Fruit fly (Drosophila melanogaster): ENCODE data around the gene Drice.
A peak's percentile ranks its signal among the peaks of the same experiment; 100 is the strongest.

The Drice gene

DNA sequence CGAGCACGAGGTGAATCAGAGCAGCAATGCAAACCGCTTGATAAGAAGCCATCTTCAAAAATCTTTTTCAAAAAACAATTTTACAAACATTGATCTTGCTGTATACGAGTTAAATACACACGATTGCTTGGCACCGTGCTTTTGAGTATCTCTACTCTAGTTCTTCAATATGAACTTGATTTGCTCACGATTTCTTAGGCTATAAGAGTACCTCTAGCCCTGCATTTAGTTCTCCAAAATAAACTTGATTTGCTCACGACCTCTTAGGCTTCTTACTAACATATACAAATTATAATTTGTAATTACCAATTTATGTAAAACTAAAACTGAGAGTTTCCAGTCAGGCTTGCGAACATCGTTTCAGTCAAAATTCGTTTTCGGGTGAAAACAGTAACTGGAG lies 36.7 kb downstream of the Drice start, which contains the start of gene CG42592:
Gene CG42592 (minus strand): TSS at position 101 of the 400 bp plus-strand sequence.
- no peak for TF ChIP-seq CG15336 (GFP tag; IDR thresholded peaks at IDR 0.05)
- TF ChIP-seq Sox14 (GFP tag; optimal IDR thresholded peaks at IDR 0.05), result no peak
- no peak for TF ChIP-seq salr (GFP tag; optimal IDR thresholded peaks at IDR 0.05)
- no peak for TF ChIP-seq achi (GFP tag; optimal IDR thresholded peaks at IDR 0.05)

- TF ChIP-seq fd59A (GFP tag; optimal IDR thresholded peaks at IDR 0.05) (no peak), acj6 (GFP tag; optimal IDR thresholded peaks at IDR 0.05) (no peak), CG15336 (GFP tag; IDR thresholded peaks at IDR 0.05) (peak; percentile 71), CG7368 (GFP tag; optimal IDR thresholded peaks at IDR 0.05) (no peak), Blimp-1 (GFP tag; optimal IDR thresholded peaks at IDR 0.05) (no peak), CG8119 (GFP tag; IDR thresholded peaks at IDR 0.05) (peak; percentile 72; the same call in 2 of the 3 replicates), Eip75B (GFP tag; optimal IDR thresholded peaks at IDR 0.05) (no peak), eg (GFP tag; IDR thresholded peaks at IDR 0.05) (peak; percentile 58; the same call in 1 of the 3 replicates), OdsH (GFP tag; optimal IDR thresholded peaks at IDR 0.05) (no peak), CG32006 (GFP tag; optimal IDR thresholded peaks at IDR 0.05) (peak; percentile 64), dac (GFP tag; optimal IDR thresholded peaks at IDR 0.05) (no peak), CG4318 (GFP tag; optimal IDR thresholded peaks at IDR 0.05) (no peak), CG16779 (tag; optimal IDR thresholded peaks at IDR 0.05) (no peak), pdm3 (GFP tag; optimal IDR thresholded peaks at IDR 0.05) (peak; percentile 4), CG11902 (GFP tag; optimal IDR thresholded peaks at IDR 0.05) (no peak), CG8632 (GFP tag; optimal IDR thresholded peaks at IDR 0.05) (no peak), Smox (GFP tag; optimal IDR thresholded peaks at IDR 0.05) (no peak), esn (GFP tag; optimal IDR thresholded peaks at IDR 0.05) (no peak), CG6854 (GFP tag; optimal IDR thresholded peaks at IDR 0.05) (no peak), ss (GFP tag; optimal IDR thresholded peaks at IDR 0.05) (peak in 1 of 2 experiments; percentile 34), salr (GFP tag; optimal IDR thresholded peaks at IDR 0.05) (no peak), dsx (GFP tag; optimal IDR thresholded peaks at IDR 0.05; ENCODE audit: poor library complexity, severe bottlenecking) (no peak), CG3032 (tag; optimal IDR thresholded peaks at IDR 0.05) (no peak), Eip78C (GFP tag) (peak; percentile 49), CG34406 (GFP tag; optimal IDR thresholded peaks at IDR 0.05) (no peak), CG6792 (GFP tag; optimal IDR thresholded peaks at IDR 0.05) (no peak), CG11294 (GFP tag; IDR thresholded peaks at IDR 0.05) (0 out of 2 replicates have a peak, but pooled peaks have one; percentile 5), Ets21C (GFP tag; optimal IDR thresholded peaks at IDR 0.05) (no peak), CG10669 (GFP tag; optimal IDR thresholded peaks at IDR 0.05) (no peak), CG6163 (GFP tag; IDR thresholded peaks at IDR 0.05) (0 out of 3 replicates have a peak, but pooled peaks have one; percentile 49), Hr38 (GFP tag; optimal IDR thresholded peaks at IDR 0.05) (no peak), CG10631 (GFP tag; optimal IDR thresholded peaks at IDR 0.05) (peak; percentile 29), Hr4 (GFP tag; optimal IDR thresholded peaks at IDR 0.05) (peak; percentile 42)
These were observed 38.3 kb downstream of the Drice start for dm6 chr3R:29837771-29838170.

DNA sequence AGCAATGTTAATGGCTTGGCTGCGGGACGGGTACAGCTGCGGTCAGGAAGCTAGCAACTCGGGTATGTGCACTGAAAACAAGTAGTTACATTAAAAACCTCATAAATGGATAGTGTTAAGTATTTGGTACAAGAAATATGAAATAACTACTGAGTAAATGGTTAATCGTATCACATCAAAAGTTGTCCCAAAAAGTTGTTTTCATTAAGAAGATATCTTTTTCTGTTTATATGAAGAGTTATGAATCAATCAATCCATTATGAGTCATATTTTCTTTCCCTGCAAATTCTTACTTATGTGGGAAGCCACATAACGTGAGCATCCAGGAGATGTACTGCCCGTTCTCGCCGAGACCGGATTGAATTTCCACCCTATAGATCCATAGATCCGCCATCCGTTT lies 39.3 kb downstream of the Drice start:
- no peak for TF ChIP-seq Hr4 (GFP tag; optimal IDR thresholded peaks at IDR 0.05)
- peak; percentile 5 for TF ChIP-seq Ets96B (tag; optimal IDR thresholded peaks at IDR 0.05)
- TF ChIP-seq spab (GFP tag; optimal IDR thresholded peaks at IDR 0.05), result peak; percentile 15
- TF ChIP-seq CG32006 (GFP tag; optimal IDR thresholded peaks at IDR 0.05), result peak; percentile 47
- no peak for TF ChIP-seq CG4318 (GFP tag; optimal IDR thresholded peaks at IDR 0.05)
- TF ChIP-seq CG8319 (GFP tag; optimal IDR thresholded peaks at IDR 0.05), result no peak
- TF ChIP-seq lz (GFP tag; optimal IDR thresholded peaks at IDR 0.05), result no peak
- TF ChIP-seq CG31627 (GFP tag; optimal IDR thresholded peaks at IDR 0.05), result no peak
- peak; percentile 46 for TF ChIP-seq dsx (GFP tag; optimal IDR thresholded peaks at IDR 0.05; ENCODE audit: poor library complexity, severe bottlenecking)
- peak in 1 of 2 experiments; percentile 48 for TF ChIP-seq ss (GFP tag; optimal IDR thresholded peaks at IDR 0.05)
- no peak for TF ChIP-seq topi (GFP tag; optimal IDR thresholded peaks at IDR 0.05)
- peak; percentile 5 for TF ChIP-seq CG6808 (GFP tag; optimal IDR thresholded peaks at IDR 0.05)
- peak; percentile 31 for TF ChIP-seq OdsH (GFP tag; optimal IDR thresholded peaks at IDR 0.05)
- TF ChIP-seq fkh (GFP tag; optimal IDR thresholded peaks at IDR 0.05), result no peak
- no peak for TF ChIP-seq esn (GFP tag; optimal IDR thresholded peaks at IDR 0.05)
- TF ChIP-seq Blimp-1 (GFP tag; optimal IDR thresholded peaks at IDR 0.05), result no peak
- peak; percentile 13 for TF ChIP-seq CG3919 (GFP tag; optimal IDR thresholded peaks at IDR 0.05)
- TF ChIP-seq CG8632 (GFP tag; optimal IDR thresholded peaks at IDR 0.05), result no peak
- TF ChIP-seq CG8119 (GFP tag; IDR thresholded peaks at IDR 0.05), result peak; percentile 21; the same call in 1 of the 3 replicates
- peak; percentile 40 for TF ChIP-seq CG10631 (GFP tag; optimal IDR thresholded peaks at IDR 0.05)
- TF ChIP-seq CG15336 (GFP tag; IDR thresholded peaks at IDR 0.05), result peak; percentile 29; the same call in 1 of the 2 replicates
- peak; percentile 10 for TF ChIP-seq acj6 (GFP tag; optimal IDR thresholded peaks at IDR 0.05)
- peak; percentile 22 for TF ChIP-seq CG6276 (GFP tag; optimal IDR thresholded peaks at IDR 0.05)
- TF ChIP-seq fd59A (GFP tag; optimal IDR thresholded peaks at IDR 0.05), result peak; percentile 7
- TF ChIP-seq dac (GFP tag; optimal IDR thresholded peaks at IDR 0.05), result no peak
- peak; percentile 7 for TF ChIP-seq achi (GFP tag; optimal IDR thresholded peaks at IDR 0.05)
- TF ChIP-seq pdm3 (GFP tag; optimal IDR thresholded peaks at IDR 0.05), result peak; percentile 1
- peak; percentile 79 for TF ChIP-seq Eip78C (GFP tag)
- TF ChIP-seq Hr38 (GFP tag; optimal IDR thresholded peaks at IDR 0.05), result no peak
- TF ChIP-seq salr (GFP tag; optimal IDR thresholded peaks at IDR 0.05), result peak in 1 of 2 experiments; percentile 28
